Fruit fly (Drosophila melanogaster): ENCODE results near the gene CG3386.

dm6 chr3L:690031-690686 is 7.9 kb upstream of the CG3386 start, which contains the start of the genes CG32483 and RabX6:
- TF ChIP-seq Nf-YA (GFP tag; IDR thresholded peaks at IDR 0.05): no peak
- TF ChIP-seq Gug (GFP tag; IDR thresholded peaks at IDR 0.05): no peak
- TF ChIP-seq ap (GFP tag; IDR thresholded peaks at IDR 0.05): no peak
- TF ChIP-seq CG17829 (tag; optimal IDR thresholded peaks at IDR 0.05): no peak
- no peak for TF ChIP-seq H15 (GFP tag; IDR thresholded peaks at IDR 0.05)
- TF ChIP-seq CG11695 (GFP tag; IDR thresholded peaks at IDR 0.05): no peak
- TF ChIP-seq ssp (GFP tag; IDR thresholded peaks at IDR 0.05): no peak
- TF ChIP-seq pros (GFP tag; optimal IDR thresholded peaks at IDR 0.05): no peak
- no peak for TF ChIP-seq CG2712 (tag; optimal IDR thresholded peaks at IDR 0.05)
- no peak for TF ChIP-seq vfl (GFP tag; optimal IDR thresholded peaks at IDR 0.05)
- TF ChIP-seq gce (GFP tag; IDR thresholded peaks at IDR 0.05): no peak
- no peak for TF ChIP-seq CG5245 (GFP tag; optimal IDR thresholded peaks at IDR 0.05)
- TF ChIP-seq disco-r (GFP tag; optimal IDR thresholded peaks at IDR 0.05): no peak
